Fruit fly (Drosophila melanogaster) whole organism, pupa: ENCODE data around the gene PH4alphaSG1.

Experiments used
- CG17806 ChIP-seq: fragments of 200-800 bp; sonication (Bioruptor generic); optimal IDR thresholded peaks from 2 replicates; lab custom pipeline; 2018; ENCODE audit warnings: missing biosample characterization, mild to moderate bottlenecking, missing genetic modification characterization, moderate library complexity
- EcR ChIP-seq: fragments of 200-800 bp; sonication (Bioruptor generic); optimal IDR thresholded peaks from 3 replicates; lab custom pipeline; 2019; ENCODE audit warnings: missing biosample characterization, missing genetic modification characterization, mild to moderate bottlenecking, moderate library complexity, missing genetic modification reagents
- Snoo ChIP-seq: fragments of 200-800 bp; sonication (Bioruptor generic); optimal IDR thresholded peaks from 3 replicates; lab custom pipeline; 2017; ENCODE audit warnings: missing biosample characterization, mild to moderate bottlenecking, missing genetic modification characterization, inconsistent platforms

DNA sequence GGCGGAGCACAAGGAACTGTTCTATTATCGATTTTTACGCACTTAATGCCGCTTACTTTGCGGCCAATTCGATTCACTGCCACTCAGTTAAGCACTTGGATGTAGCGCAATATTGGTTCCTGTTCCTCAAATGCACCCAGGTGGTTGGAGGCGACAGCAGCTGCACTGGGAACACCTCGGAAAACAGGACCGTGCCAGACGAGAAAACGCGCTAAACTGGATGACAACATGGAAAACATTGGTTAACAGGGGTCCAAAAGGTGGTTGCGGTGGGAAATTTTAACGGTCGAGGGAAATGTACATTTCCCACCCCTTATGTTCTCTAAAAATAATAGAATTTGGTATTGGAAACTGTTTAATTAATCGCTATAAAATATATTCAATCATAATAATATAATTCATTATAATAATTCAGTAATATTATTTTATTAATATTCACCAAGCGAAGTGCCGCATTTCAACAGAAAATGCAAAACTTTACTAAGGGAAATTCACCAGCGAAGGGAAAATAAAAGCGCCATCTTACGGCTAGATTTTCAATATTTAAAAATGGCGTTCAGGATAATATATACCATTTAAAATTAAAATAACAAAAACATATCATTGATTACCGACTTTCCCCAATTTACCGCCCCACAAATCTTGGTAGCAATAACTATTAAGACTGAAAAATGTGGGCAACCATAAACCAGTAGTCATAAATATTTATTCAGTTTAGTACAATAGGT lies 49.5 kb downstream of the PH4alphaSG1 start, which contains the start of gene aralar1:
- no peak for TF ChIP-seq CG17806 (tag; lab: Kevin White, UChicago)
- no peak for TF ChIP-seq EcR
- no peak for TF ChIP-seq Snoo (tag; lab: Kevin White, UChicago)
